Worm (Caenorhabditis elegans) whole organism, mixed stage, embryonic: ENCODE measurements around the gene C53B7.2.

Experiments used
- blmp-1 ChIP-seq: fragments of 150-350 bp; optimal IDR thresholded peaks from 2 replicates; lab custom pipeline; 2014; ENCODE audit warnings: missing biosample characterization, missing genetic modification characterization
- lsy-2 ChIP-seq: fragments of 150-350 bp; optimal IDR thresholded peaks from 2 replicates; lab custom pipeline; 2014; ENCODE audit warnings: missing biosample characterization, missing genetic modification characterization
- mep-1 ChIP-seq: fragments of 150-350 bp; optimal IDR thresholded peaks from 2 replicates; lab custom pipeline; 2017; ENCODE audit warnings: missing biosample characterization, missing genetic modification reagents, missing genetic modification characterization, inconsistent platforms
- snpc-4 ChIP-seq: fragments of 150-350 bp; optimal IDR thresholded peaks from 2 replicates; lab custom pipeline; 2014; ENCODE audit warnings: missing biosample characterization, missing genetic modification characterization
- ztf-11 ChIP-seq: fragments of 150-350 bp; optimal IDR thresholded peaks from 2 replicates; lab custom pipeline; 2014; ENCODE audit warnings: missing biosample characterization, missing genetic modification characterization

ce11 chrX:6863032-6863431 lies 17.0 kb downstream of the C53B7.2 start, which contains the start of gene nep-4:
- TF ChIP-seq lsy-2 (no peak), snpc-4 (tag; lab: Kevin White, UChicago) (no peak), ztf-11 (no peak), blmp-1 (tag; lab: Kevin White, UChicago) (no peak), mep-1 (tag; lab: Kevin White, UChicago) (no peak)
